Worm (Caenorhabditis elegans): Measurements from ENCODE around the gene gfm-1.

Gene gfm-1

DNA sequence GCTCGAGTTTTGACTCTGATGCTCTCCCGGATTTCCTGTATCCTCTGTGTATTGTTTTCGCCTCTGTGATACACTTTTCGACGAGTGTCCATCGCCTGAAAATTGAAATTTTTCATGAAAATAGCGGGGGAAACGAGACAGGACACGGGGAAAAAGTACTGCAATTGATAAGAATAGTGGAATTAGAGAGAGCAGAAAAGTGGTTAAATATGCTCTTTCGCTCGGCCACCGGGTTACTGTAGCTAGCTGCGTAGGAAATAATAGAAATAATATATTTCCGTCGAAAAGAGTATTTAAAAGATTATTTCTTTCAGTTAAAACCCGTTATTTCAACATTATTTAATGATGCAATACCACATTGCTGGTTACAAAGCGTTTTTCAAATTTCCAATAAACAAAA lies 573 bp upstream of the gfm-1 start, which contains the start of gene rict-1:
Gene rict-1 (minus strand): TSS at position 101 of the 400 bp plus-strand sequence.
- TF ChIP-seq ceh-39 (tag; optimal IDR thresholded peaks at IDR 0.05) (no peak), unc-62 (GFP tag; optimal IDR thresholded peaks at IDR 0.05) (no peak), bed-3 (GFP tag; optimal IDR thresholded peaks at IDR 0.05) (no peak), tbx-8 (GFP tag; optimal IDR thresholded peaks at IDR 0.05) (no peak), elt-3 (tag; optimal IDR thresholded peaks at IDR 0.05) (no peak), nhr-76 (tag; optimal IDR thresholded peaks at IDR 0.05) (no peak), pha-4 (tag; optimal IDR thresholded peaks at IDR 0.05) (no peak), ztf-11 (tag; optimal IDR thresholded peaks at IDR 0.05) (no peak), lin-32 (GFP tag; optimal IDR thresholded peaks at IDR 0.05) (no peak), mls-2 (tag; optimal IDR thresholded peaks at IDR 0.05) (no peak), hlh-1 (tag; optimal IDR thresholded peaks at IDR 0.05) (no peak), unc-120 (tag; optimal IDR thresholded peaks at IDR 0.05; ENCODE audit: poor library complexity, severe bottlenecking) (no peak), flh-1 (GFP tag; optimal IDR thresholded peaks at IDR 0.05) (no peak), mab-5 (tag; optimal IDR thresholded peaks at IDR 0.05) (no peak), ham-2 (GFP tag; optimal IDR thresholded peaks at IDR 0.05) (no peak), sptf-1 (tag; optimal IDR thresholded peaks at IDR 0.05) (no peak), blmp-1 (tag; optimal IDR thresholded peaks at IDR 0.05) (no peak), nhr-2 (tag; optimal IDR thresholded peaks at IDR 0.05) (no peak)

DNA sequence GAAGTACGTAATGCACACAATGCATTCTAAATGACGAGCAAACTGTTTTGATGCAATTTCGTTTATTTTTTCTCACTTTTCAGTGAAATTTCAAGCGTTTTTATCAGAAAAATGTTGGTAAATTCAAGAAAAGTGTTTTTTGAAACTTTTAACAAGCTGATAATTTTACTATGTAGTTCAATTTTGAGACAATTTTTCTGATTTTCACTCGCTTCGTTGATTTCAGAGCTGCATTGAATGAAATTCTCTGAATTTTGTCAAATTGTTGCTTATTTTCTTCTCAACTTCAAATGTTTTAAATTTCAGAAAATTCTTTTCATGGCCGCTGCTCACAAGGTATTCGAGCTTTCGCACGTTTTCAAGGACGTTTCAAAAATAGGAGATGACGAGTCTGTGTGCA lies 5.4 kb downstream of the gfm-1 start, which contains the start of gene bath-45:
Gene bath-45 (plus strand): TSS at position 301 of the 400 bp plus-strand sequence.
- TF ChIP-seq ceh-39 (tag; optimal IDR thresholded peaks at IDR 0.05) (no peak), nhr-237 (tag; optimal IDR thresholded peaks at IDR 0.05) (no peak), nhr-28 (tag; optimal IDR thresholded peaks at IDR 0.05) (no peak), blmp-1 (tag; optimal IDR thresholded peaks at IDR 0.05) (no peak), unc-120 (tag; optimal IDR thresholded peaks at IDR 0.05; ENCODE audit: poor library complexity, severe bottlenecking) (no peak), ztf-11 (tag; optimal IDR thresholded peaks at IDR 0.05) (no peak), unc-39 (tag; optimal IDR thresholded peaks at IDR 0.05) (no peak), cnd-1 (tag; optimal IDR thresholded peaks at IDR 0.05) (no peak), ces-1 (GFP tag; optimal IDR thresholded peaks at IDR 0.05) (no peak), pha-4 (tag; optimal IDR thresholded peaks at IDR 0.05) (no peak), M03D4.4 (tag; optimal IDR thresholded peaks at IDR 0.05) (no peak), hlh-1 (tag; optimal IDR thresholded peaks at IDR 0.05) (no peak), tbx-8 (GFP tag; optimal IDR thresholded peaks at IDR 0.05) (no peak), elt-1 (tag; optimal IDR thresholded peaks at IDR 0.05; ENCODE audit: borderline replicate concordance, insufficient read depth) (no peak), lin-32 (GFP tag; optimal IDR thresholded peaks at IDR 0.05) (no peak), mls-2 (tag; optimal IDR thresholded peaks at IDR 0.05) (no peak)

- no peak for TF ChIP-seq nhr-2 (tag; optimal IDR thresholded peaks at IDR 0.05)
These were observed 12.3 kb downstream of the gfm-1 start, which contains the start of gene F29C12.6 for ce11 chrII:13129602-13130001. Gene F29C12.6, plus strand, starts transcription at chrII:13129902.

- TF ChIP-seq ceh-83 (GFP tag; optimal IDR thresholded peaks at IDR 0.05) (no peak), nhr-237 (tag; optimal IDR thresholded peaks at IDR 0.05) (no peak)
These were observed 13.3 kb downstream of the gfm-1 start for ce11 chrII:13130576-13130975.

- TF ChIP-seq pha-4 (tag; optimal IDR thresholded peaks at IDR 0.05) (no peak), nhr-12 (tag; optimal IDR thresholded peaks at IDR 0.05) (no peak), blmp-1 (tag; optimal IDR thresholded peaks at IDR 0.05) (no peak), unc-120 (tag; optimal IDR thresholded peaks at IDR 0.05; ENCODE audit: poor library complexity, severe bottlenecking) (no peak), lin-13 (tag; optimal IDR thresholded peaks at IDR 0.05) (no peak), ceh-83 (GFP tag; optimal IDR thresholded peaks at IDR 0.05) (no peak)
These were observed 22.3 kb downstream of the gfm-1 start for ce11 chrII:13139573-13139972.

- TF ChIP-seq ceh-43 (GFP tag; optimal IDR thresholded peaks at IDR 0.05) = no peak
- no peak for TF ChIP-seq ham-2 (GFP tag; optimal IDR thresholded peaks at IDR 0.05)
- TF ChIP-seq nhr-12 (tag; optimal IDR thresholded peaks at IDR 0.05) = no peak
- TF ChIP-seq ceh-39 (tag; optimal IDR thresholded peaks at IDR 0.05) = no peak
- TF ChIP-seq unc-62 (GFP tag; optimal IDR thresholded peaks at IDR 0.05) = no peak
- no peak for TF ChIP-seq nhr-76 (tag; optimal IDR thresholded peaks at IDR 0.05)
- no peak for TF ChIP-seq M03D4.4 (tag; optimal IDR thresholded peaks at IDR 0.05)
These were observed 25.1 kb downstream of the gfm-1 start for ce11 chrII:13142372-13142771.
